Worm (Caenorhabditis elegans) whole organism, dauer: ENCODE measurements around the gene srh-277.

Source experiments
- unc-62 ChIP-seq: sonication (generic microtip); optimal IDR thresholded peaks from 2 replicates; lab custom pipeline; 2017; ENCODE audit warnings: missing biosample characterization, missing genetic modification reagents, missing genetic modification characterization

The srh-277 gene

DNA sequence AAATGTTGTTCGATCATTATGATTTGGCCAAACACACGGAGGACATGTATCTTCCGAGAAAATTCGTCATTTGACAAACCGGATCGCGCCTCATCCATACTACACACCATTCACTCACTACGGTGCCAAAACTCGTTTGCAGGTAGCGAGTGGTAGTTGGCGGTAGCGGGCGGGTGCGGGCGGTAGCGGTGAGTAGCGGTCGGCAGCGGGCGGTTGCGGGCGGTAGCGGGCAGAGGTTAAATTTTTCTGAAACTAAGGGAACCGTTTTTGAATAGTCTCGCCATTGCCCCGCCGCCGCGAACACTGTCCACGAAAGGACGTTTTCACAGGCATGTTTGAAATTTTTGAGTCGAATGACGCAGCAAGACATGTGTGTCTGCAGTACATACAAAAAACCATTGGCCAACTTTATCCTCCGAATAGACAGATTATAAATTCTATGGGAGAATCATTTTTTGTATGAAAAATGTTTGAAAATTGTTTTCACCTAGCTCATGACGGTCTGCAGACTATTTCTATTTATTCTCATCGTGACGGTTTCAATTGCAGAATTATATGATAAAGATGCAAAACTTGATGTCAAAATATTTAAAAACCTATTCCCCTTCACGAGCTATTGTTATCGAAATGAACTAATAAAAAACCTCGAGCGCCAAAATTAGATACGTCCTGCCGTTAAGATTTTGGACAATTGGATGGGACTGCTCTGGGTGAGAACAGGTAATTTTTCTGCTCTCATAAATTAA is 27.4 kb downstream of the srh-277 start, which contains the start of gene F11A5.16:
F11A5.16 (plus strand) TSS at position 696 of the 746 bp plus-strand sequence.
- TF ChIP-seq unc-62: no peak

DNA sequence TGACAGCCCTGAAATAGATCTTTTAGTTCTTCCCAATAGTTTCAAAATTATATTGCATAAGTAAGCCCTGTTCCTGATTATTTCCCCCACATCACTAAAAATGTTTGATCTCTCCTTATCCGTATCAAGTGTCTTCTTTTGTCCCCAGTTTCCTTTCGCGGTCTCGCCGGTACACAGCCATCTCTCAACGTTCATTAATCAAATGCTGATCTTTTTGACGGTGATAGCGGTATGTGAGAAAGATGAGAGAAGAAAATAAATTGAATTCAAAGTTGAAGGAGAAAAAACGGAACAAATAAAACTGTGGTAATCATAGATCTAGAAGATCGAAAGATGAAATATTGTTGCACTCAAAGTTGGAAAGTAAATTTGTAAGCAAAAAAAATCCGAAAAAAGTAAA is 28.7 kb downstream of the srh-277 start:
- TF ChIP-seq unc-62: no peak

DNA sequence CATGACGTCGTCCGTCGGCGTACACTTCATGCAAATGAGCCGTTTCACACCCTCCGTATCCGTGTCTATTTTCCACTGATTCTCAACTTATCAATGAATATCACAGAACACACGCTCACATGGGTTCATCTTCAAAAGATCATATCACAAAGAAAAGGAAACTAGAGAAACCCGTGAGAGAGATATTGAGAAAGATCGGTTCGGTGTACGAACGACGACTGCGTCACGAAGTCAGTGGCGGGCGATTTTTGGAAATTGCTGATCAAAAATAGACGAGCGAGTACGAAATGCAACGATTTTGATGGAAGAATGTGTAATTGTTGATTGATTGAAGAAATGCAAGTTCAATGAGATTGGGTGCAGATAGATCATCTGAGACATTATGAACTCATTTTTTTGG is 30.3 kb downstream of the srh-277 start:
- TF ChIP-seq unc-62: no peak

DNA sequence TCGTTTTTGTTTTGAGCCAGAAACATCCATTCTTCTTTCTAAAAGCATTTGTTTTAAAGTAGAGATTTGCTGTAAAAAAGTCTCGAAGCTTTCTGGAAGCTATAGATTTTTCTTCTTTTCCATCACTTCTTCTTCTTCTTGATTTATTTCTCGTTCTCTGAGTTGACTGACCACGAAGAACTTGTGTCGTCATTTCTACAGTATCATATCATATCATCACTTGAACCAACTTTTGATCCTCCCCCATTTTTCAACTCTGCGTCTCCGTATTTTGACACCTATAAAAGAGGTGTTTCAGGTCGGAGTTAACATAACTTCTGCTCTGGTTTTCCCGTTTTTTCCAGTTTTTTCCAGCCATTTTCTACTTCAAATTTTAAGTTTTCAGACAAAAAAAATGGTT is 31.5 kb downstream of the srh-277 start, which contains the start of gene F11A5.9:
F11A5.9 (plus strand) TSS at position 386 of the 400 bp plus-strand sequence.
- TF ChIP-seq unc-62: no peak

DNA sequence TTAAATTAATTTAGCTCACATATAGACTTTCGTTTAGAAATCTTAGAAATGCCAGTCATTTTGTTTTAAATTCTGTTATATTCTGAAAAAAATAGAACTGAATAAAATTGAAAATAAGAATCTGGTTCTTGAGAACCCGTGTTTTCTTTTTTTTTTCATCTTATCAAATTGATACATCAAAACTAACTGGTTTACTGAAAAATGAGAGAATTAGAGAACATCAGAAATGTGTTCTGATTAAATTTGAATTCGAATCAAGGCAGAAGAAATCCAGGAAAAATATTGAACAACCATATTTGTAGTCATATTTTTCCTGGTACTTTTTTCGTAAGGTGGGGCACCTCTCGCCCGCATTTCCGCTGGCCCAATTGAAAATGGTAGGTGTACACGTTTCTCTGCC is 35.5 kb downstream of the srh-277 start, which contains the start of gene F11A5.15:
F11A5.15 (minus strand) TSS at position 101 of the 400 bp plus-strand sequence.
- no peak for TF ChIP-seq unc-62

DNA sequence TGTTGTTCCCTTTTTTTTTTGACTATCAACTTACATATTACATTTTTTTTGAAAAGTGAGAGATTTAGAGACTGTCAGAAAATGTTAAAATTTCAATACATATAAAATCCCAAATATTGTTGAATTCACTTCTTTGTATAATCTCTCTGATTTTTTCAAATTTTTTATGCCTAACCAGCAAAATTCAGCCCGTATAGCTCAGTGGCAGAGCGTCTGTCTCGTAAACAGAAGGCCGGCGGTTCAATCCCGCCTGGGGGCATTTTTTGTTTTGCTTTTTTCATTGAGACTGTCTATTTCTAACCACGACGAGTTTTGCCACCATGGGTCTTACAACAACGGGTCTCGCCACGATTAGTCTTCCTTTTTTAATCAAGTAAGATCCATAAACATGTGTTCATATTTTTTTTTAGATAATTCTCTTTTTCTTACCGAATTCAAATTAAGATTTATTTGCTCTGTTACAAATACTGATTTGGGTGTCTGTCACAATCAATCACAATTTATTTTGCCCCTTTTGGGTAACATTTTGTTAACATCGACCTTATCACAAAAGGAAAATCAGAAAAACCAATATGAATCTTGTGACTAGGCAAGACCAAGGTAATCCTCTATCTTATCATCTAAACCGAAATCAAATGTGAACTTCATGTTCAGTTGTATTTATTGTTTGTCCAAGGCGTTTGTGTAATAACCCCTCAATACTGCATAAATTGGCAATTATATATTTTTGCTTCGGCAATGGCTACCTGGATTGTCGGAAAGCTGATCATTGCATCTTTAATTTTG is 36.1 kb downstream of the srh-277 start, which contains the start of gene glc-1:
glc-1 (plus strand) TSS at position 663 of the 786 bp plus-strand sequence.
- TF ChIP-seq unc-62: no peak

DNA sequence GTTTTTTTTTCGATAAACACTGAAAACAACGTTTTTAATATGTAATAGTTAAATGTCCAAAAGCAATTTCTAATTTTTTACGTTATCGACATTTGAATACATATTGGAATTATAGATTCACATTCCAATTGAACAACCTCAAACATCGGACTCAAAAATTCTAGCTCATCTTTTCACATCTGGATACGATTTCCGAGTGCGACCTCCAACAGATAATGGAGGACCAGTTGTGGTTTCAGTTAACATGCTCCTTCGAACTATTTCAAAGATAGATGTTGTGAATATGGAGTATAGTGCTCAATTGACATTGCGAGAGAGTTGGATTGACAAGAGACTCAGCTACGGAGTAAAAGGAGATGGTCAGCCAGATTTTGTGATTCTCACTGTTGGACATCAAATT is 37.0 kb downstream of the srh-277 start:
- TF ChIP-seq unc-62: no peak

DNA sequence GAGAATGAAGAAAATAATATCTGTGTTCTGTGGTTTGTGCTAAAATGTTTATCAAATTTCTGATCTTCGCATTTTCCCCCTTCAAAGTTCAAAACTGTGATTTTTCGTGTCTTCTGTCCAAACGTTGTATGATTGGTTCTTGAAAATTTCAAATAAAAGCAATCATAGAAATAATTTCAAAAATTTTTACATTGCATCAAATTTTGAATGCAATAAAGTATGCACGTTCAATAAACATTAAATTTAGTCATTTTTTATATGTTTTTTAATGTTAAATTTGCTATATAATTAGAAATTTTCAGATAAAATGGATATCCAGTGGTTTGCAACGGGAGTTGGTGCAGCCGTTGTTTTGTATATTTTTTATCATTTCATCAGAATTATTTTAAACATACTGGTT is 41.0 kb downstream of the srh-277 start, which contains the start of gene stdh-2:
stdh-2 (plus strand) TSS at position 301 of the 400 bp plus-strand sequence.
- no peak for TF ChIP-seq unc-62

DNA sequence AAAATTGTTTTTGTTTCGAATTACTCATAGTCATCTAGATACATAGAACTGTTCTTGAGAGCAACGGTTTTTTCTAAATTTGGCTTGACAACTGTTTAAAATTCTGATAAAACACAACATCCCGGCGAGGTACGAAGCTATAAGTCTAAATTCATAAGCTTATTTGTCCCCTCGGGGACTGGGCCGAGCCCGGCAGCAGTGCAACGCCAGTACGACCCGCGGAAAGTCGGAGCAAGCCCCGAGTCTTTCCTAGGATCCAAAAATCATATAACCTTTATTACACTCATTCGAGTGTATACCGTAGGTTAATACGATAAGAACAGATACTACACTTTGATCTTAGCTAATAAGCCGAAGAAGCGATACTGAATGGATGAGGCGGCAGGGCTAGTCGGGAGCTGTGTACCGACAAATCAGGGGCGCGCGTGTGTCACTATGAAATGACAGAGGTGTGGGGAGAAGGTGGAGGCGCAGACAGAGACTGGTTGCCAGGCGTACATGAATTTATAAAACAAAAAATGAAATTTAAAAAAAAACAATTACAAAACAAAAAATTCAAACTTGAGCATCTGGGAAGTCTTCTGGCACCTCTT is 42.6 kb downstream of the srh-277 start:
- TF ChIP-seq unc-62: no peak

DNA sequence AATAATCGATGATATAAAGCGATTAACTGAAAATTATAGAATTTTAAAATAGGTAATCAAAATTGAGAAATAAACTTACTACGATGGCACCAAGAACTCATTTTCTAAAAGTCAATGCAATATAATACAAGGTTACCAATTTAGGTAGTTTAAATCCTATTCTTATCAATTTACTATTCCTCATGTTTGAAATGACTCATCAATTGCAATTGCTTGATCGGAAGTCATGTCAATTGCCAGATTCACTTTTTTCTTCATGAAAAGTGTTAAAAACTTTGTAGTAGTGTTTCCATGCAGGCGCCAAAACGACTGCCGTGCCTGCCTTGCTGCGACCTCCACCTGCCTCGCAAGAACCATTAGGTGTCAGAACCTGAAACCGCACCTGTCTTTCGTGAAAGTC is 43.6 kb downstream of the srh-277 start, which contains the start of gene F11A5.13:
F11A5.13 (minus strand) TSS at position 101 of the 400 bp plus-strand sequence.
- TF ChIP-seq unc-62: no peak

DNA sequence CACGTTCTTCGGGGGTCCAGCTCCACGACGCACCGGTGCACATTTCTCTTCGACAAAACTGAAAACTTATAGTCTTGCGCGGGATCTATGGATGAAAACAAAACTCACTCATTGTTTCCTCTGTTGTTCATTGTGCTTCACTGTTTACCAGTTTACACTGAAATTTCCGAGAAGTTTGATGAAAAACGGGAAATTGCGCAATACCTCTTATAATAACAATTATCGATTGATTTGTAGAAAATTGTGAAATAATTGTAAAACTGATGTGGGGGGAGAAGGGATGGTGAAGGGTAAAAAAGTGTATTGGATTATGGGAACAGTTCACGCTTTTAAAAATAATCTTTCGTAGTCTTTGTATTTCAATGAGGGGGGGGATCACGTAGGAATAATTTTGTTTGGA is 46.4 kb downstream of the srh-277 start:
- no peak for TF ChIP-seq unc-62

DNA sequence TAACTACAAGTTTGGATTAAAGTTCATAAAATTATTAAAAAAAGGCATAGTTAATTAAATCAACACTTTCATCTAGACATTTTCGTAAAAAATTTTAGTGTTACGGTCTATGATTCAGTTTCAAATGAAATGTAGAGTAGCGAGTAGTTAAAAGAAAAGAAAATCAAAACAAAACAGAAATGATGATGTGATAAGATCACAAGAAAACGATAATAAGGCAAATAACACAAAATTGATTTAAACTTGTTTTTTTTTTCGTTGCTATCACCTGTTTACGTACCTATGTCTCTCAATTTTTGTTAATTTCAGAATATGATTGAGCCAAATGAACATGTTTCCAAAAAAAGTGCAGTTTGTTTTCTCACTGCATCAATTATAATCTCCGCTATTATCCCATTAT is 46.9 kb downstream of the srh-277 start, which contains the start of the genes F21H7.2 and F21H7.12:
F21H7.2 (minus strand) TSS at position 101 of the 400 bp plus-strand sequence.
F21H7.12 (plus strand) TSS at position 270 of the 400 bp plus-strand sequence.
- TF ChIP-seq unc-62: no peak

DNA sequence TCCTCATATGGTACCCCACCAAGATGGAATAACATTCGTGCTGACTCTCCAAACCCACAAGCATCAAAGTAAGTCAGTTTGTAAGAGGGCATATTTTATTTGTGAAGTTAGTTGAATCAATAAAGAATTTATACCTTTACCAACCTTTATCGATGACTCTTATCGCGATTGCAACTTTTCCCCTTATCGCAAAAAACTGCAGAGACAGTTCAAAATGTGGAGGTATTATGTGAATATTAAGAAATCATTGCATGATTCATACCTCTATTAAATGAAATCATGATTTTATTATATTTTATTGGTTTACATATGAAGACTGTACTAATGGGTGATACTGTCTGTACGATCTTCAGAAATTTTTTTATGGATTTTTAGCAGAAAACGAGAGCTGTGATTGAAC is 49.2 kb downstream of the srh-277 start, which contains the start of gene gst-22:
gst-22 (minus strand) TSS at position 103 of the 400 bp plus-strand sequence.
- TF ChIP-seq unc-62: no peak

DNA sequence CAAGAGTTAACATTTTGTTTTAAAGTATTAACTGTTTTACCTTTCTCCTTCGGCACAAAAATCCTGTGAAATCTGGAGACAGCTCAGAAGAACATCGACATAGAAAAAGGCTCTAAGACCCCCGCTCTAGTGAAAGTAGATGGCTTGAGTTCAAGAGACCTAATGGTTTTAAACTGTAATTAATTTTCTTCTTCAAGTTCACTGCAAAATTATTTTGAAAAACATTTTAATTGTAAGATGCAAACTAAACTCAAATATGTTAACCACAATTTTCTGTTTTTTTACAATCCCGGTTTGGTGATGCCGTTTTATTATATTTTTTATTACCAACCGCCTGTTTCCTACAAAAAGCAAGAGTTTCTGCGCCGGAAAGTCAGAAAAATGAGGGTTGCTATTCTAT is 50.6 kb downstream of the srh-277 start, which contains the start of gene clec-233:
clec-233 (plus strand) TSS at position 301 of the 400 bp plus-strand sequence.
- TF ChIP-seq unc-62: no peak

DNA sequence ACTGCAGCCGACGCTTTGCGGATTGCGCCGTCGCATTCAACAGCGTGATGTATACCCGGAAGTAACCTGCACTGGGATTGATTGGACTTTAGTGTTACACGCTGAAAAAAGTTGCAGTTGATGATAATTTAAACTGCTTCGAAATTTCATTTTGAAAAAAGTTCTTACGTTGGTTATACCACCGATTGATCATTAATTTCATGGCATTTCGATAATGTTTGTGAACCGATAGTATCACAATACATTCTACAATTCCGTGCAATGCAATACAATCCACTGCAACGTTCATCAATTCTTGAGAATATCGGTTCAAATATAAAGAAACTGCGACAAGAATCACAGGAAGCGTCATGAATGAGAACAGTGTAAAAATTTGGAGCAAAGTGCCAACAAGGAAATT is 52.1 kb downstream of the srh-277 start, which contains the start of gene F21H7.3:
F21H7.3 (minus strand) TSS at position 101 of the 400 bp plus-strand sequence.
- TF ChIP-seq unc-62: no peak

DNA sequence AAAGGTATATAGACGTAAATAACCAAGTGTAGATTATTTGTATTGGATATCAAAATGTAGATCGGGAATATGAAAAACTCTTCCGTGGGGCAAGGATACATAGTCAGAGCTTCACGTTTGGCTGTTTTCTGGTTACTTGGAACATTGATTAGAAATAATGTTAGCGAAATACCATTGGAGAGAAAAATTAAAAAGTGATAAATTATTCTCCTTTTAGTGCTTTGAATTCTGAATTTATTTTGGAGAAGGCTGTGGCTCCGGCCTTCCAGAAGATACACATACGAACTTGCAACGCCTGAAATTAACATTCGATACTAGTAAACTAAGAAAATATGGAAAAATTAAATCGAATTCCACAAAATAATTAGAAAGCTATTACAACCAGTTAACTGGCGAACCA is 52.6 kb downstream of the srh-277 start, which contains the start of gene srh-98:
srh-98 (minus strand) TSS at position 101 of the 400 bp plus-strand sequence.
- no peak for TF ChIP-seq unc-62
